In the genomic region with DNA sequence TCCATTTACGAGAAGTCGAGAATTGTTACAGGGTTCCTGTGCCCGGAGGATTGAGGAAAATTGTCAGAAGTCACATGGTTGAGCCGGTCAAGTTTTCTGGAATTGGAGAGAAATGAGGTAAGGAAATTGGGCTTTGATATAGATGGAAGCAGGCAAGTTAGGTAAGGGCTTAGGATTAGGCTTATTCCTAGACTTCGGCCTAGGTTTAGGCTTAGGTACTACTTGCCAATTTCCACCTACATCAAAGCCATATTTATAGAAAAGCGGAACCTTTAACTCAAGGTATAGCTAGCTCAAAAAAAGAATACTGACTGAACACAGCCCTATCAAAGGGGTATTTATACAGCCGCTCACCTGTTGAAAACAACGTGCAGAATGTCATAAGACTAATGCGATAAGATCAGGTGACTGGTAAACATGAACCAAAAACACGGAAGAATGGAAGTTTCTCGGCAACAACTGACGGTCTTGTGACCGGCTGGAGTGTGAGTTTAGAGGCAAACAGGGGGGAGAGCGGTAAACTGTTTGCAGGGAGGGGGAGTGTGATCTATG, we compare ENCODE assay signal across 1 worm cellular context.
TF ChIP-seq lines count a peak whose summit lies in the region.

No protein-coding gene starts in this region.

TF ChIP-seq in whole organism, L1 larva, 84 proteins besides CTCF, POLR2A, EP300 and RAD21 (continued from another document):
- peak; percentile 83 for TF ChIP-seq mep-1 (tag; optimal IDR thresholded peaks at IDR 0.05; lab: Kevin White, UChicago)
- TF ChIP-seq nhr-76 (tag; optimal IDR thresholded peaks at IDR 0.05; lab: Kevin White, UChicago): no peak
- TF ChIP-seq fkh-8 (tag; optimal IDR thresholded peaks at IDR 0.05; lab: Kevin White, UChicago): peak; percentile 17
- peak; percentile 70 for TF ChIP-seq jun-1 (tag; optimal IDR thresholded peaks at IDR 0.05; lab: Kevin White, UChicago)
- TF ChIP-seq irx-1 (tag; optimal IDR thresholded peaks at IDR 0.05; lab: Kevin White, UChicago): peak; percentile 91
- no peak for TF ChIP-seq alr-1 (tag; optimal IDR thresholded peaks at IDR 0.05; lab: Kevin White, UChicago; ENCODE audit: borderline replicate concordance)
- no peak for TF ChIP-seq mef-2 (tag; optimal IDR thresholded peaks at IDR 0.05; lab: Kevin White, UChicago)
- TF ChIP-seq lir-3 (tag; optimal IDR thresholded peaks at IDR 0.05; lab: Kevin White, UChicago; ENCODE audit: poor library complexity): peak; percentile 88
- TF ChIP-seq aha-1 (tag; optimal IDR thresholded peaks at IDR 0.05; lab: Kevin White, UChicago): peak; percentile 98
- TF ChIP-seq nhr-77 (tag; optimal IDR thresholded peaks at IDR 0.05; lab: Kevin White, UChicago): peak; percentile 86
- peak; percentile 82 for TF ChIP-seq lin-39 (tag; optimal IDR thresholded peaks at IDR 0.05; lab: Kevin White, UChicago)
- no peak for TF ChIP-seq ceh-63 (GFP tag; optimal IDR thresholded peaks at IDR 0.05; lab: Kevin White, UChicago)
- no peak for TF ChIP-seq nhr-84 (tag; optimal IDR thresholded peaks at IDR 0.05; lab: Kevin White, UChicago)
- TF ChIP-seq mab-9 (GFP tag; IDR thresholded peaks at IDR 0.05; lab: Robert Waterston, UW): peak; percentile 78; the same call in 1 of the 2 replicates
- no peak for TF ChIP-seq unc-62 (GFP tag; optimal IDR thresholded peaks at IDR 0.05; lab: Kevin White, UChicago)
- TF ChIP-seq nhr-20 (tag; optimal IDR thresholded peaks at IDR 0.05; lab: Kevin White, UChicago): peak; percentile 99
- TF ChIP-seq pag-3 (tag; optimal IDR thresholded peaks at IDR 0.05; lab: Kevin White, UChicago; ENCODE audit: borderline replicate concordance, insufficient read depth): no peak
- peak; percentile 95 for TF ChIP-seq nhr-19 (GFP tag; conservative IDR thresholded peaks at IDR 0.05; lab: Robert Waterston, UW)
- peak; percentile 65 for TF ChIP-seq nhr-237 (tag; optimal IDR thresholded peaks at IDR 0.05; lab: Kevin White, UChicago)
